Fruit fly (Drosophila melanogaster) whole organism, pupa: ENCODE measurements around the gene CG11842.
A peak's percentile ranks its signal among the peaks of the same experiment; 100 is the strongest.

ENCODE experiments used
- CG15710 ChIP-seq: fragments of 200-800 bp; sonication (Bioruptor generic); optimal IDR thresholded peaks from 2 replicates; lab custom pipeline; 2018; ENCODE audit warnings: missing biosample characterization, mild to moderate bottlenecking, missing genetic modification characterization, moderate library complexity
- CG4496 ChIP-seq: fragments of 200-800 bp; sonication (Bioruptor generic); IDR thresholded peaks from 3 replicates; pipeline ENCODE4 v1.3.6; 2022; ENCODE audit warnings: missing biosample characterization, missing genetic modification characterization
- CG8159 ChIP-seq: fragments of 200-800 bp; sonication (Bioruptor generic); optimal IDR thresholded peaks from 3 replicates; lab custom pipeline; 2018; ENCODE audit warnings: missing biosample characterization, mild to moderate bottlenecking, missing genetic modification characterization, moderate library complexity
- EcR ChIP-seq: fragments of 200-800 bp; sonication (Bioruptor generic); optimal IDR thresholded peaks from 3 replicates; lab custom pipeline; 2019; ENCODE audit warnings: missing biosample characterization, missing genetic modification characterization, mild to moderate bottlenecking, moderate library complexity, missing genetic modification reagents
- Snoo ChIP-seq: fragments of 200-800 bp; sonication (Bioruptor generic); optimal IDR thresholded peaks from 3 replicates; lab custom pipeline; 2017; ENCODE audit warnings: missing biosample characterization, mild to moderate bottlenecking, missing genetic modification characterization, inconsistent platforms
- fd96Ca ChIP-seq: fragments of 200-800 bp; sonication (Bioruptor generic); IDR thresholded peaks from 3 replicates; pipeline ENCODE4 v1.3.6; 2022; ENCODE audit warnings: missing biosample characterization, missing genetic modification characterization
- rn ChIP-seq: fragments of 200-800 bp; sonication (Bioruptor generic); IDR thresholded peaks from 2 replicates; pipeline ENCODE4 v1.3.6; 2022; ENCODE audit warnings: missing biosample characterization, missing genetic modification characterization

DNA sequence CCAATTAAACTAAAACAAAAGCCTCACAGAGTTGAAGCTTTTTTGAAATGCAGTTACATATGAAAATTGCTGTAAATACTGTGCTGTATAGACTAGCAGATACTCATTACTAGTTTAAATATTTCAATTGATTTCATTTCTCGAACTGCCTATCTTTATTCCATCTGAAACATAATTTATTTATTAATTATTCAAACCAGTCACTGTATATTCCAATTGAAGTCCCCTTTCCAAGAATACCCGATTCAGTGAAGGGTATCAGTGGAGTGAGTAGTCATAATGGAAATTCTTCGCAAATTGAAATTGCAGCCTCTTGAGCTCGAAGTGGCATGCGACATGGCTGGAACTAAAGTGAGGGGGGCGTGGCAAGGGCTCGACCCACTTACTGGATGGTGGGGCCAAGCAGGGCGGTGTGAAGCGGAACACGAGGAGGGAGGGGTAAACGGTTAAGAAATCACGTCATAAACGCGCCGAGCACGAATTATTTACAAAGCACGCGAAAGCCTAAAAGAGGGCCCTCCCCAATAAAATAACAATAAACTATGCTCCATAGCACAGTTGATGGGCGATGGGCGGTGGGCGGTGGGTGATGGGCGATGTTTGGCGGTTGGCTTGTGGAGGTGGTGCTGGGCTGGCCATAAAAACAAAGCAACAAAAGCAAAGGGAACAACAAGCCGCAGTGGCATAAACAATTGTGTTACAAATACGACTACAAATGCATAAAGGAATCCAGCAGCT is 47.4 kb upstream of the CG11842 start:
- TF ChIP-seq CG15710 (tag; lab: Kevin White, UChicago): peak; percentile 60
- TF ChIP-seq rn (GFP tag; lab: Robert Waterston, UW): no peak
- peak; percentile 58 for TF ChIP-seq CG8159 (tag; lab: Kevin White, UChicago)
- no peak for TF ChIP-seq EcR (GFP tag; lab: Kevin White, UChicago)
- peak; percentile 3 for TF ChIP-seq Snoo (tag; lab: Kevin White, UChicago)
- TF ChIP-seq CG4496 (GFP tag; lab: Robert Waterston, UW): 0 out of 3 replicates have a peak, but pooled peaks have one; percentile 8
- TF ChIP-seq fd96Ca: no peak
